Worm (Caenorhabditis elegans) whole organism, L2 larva: Measurements from ENCODE around the gene B0365.9.

Experiments used
- C34F6.9 ChIP-seq: fragments of 150-350 bp; optimal IDR thresholded peaks from 2 replicates; lab custom pipeline; 2014; ENCODE audit warnings: missing biosample characterization, missing genetic modification characterization
- F13H6.1 ChIP-seq: sonication (generic microtip); optimal IDR thresholded peaks from 2 replicates; lab custom pipeline; 2016; ENCODE audit warnings: missing genetic modification characterization, missing compliant biosample characterization
- R02D3.7 ChIP-seq: fragments of 150-350 bp; optimal IDR thresholded peaks from 2 replicates; lab custom pipeline; 2014; ENCODE audit warnings: missing biosample characterization, missing genetic modification characterization
- Y55F3AM.14 ChIP-seq: fragments of 200-800 bp; sonication (Bioruptor generic); optimal IDR thresholded peaks from 2 replicates; lab custom pipeline; 2018; ENCODE audit warnings: mild to moderate bottlenecking, missing genetic modification characterization, missing compliant biosample characterization
- ZK546.5 ChIP-seq: sonication (generic microtip); optimal IDR thresholded peaks from 2 replicates; lab custom pipeline; 2017; ENCODE audit warnings: missing biosample characterization, missing genetic modification characterization
- aly-2 ChIP-seq: fragments of 150-350 bp; optimal IDR thresholded peaks from 2 replicates; lab custom pipeline; 2014; ENCODE audit warnings: missing biosample characterization, missing genetic modification characterization
- ama-1 ChIP-seq: fragments of 150-350 bp; optimal IDR thresholded peaks from 2 replicates; lab custom pipeline; 2018; ENCODE audit warnings: inconsistent platforms
- blmp-1 ChIP-seq: sonication (generic microtip); optimal IDR thresholded peaks from 2 replicates; lab custom pipeline; 2017; ENCODE audit warnings: missing genetic modification characterization, mild to moderate bottlenecking, missing compliant biosample characterization, antibody characterized with exemption, moderate library complexity; ENCODE audit not compliant: insufficient read depth
- ceh-16 ChIP-seq: fragments of 150-350 bp; optimal IDR thresholded peaks from 2 replicates; lab custom pipeline; 2014; ENCODE audit warnings: missing biosample characterization, missing genetic modification characterization
- ceh-82 ChIP-seq: fragments of 150-350 bp; optimal IDR thresholded peaks from 2 replicates; lab custom pipeline; 2014; ENCODE audit warnings: missing biosample characterization, missing genetic modification characterization
- crh-2 ChIP-seq: sonication (generic microtip); optimal IDR thresholded peaks from 2 replicates; lab custom pipeline; 2017; ENCODE audit warnings: missing biosample characterization, missing genetic modification characterization
- dmd-4 ChIP-seq: sonication (generic microtip); optimal IDR thresholded peaks from 2 replicates; lab custom pipeline; 2017; ENCODE audit warnings: missing biosample characterization, missing genetic modification characterization
- egl-27 ChIP-seq: sonication (generic microtip); optimal IDR thresholded peaks from 3 replicates; lab custom pipeline; 2017; ENCODE audit warnings: missing biosample characterization, missing genetic modification reagents, missing genetic modification characterization
- elt-1 ChIP-seq: fragments of 150-350 bp; optimal IDR thresholded peaks from 2 replicates; lab custom pipeline; 2014; ENCODE audit warnings: missing biosample characterization, missing genetic modification characterization
- elt-3 ChIP-seq: sonication (generic microtip); optimal IDR thresholded peaks from 2 replicates; lab custom pipeline; 2017; ENCODE audit warnings: missing biosample characterization, missing genetic modification characterization
- fos-1 ChIP-seq: fragments of 150-350 bp; optimal IDR thresholded peaks from 2 replicates; lab custom pipeline; 2014; ENCODE audit warnings: missing biosample characterization, missing genetic modification characterization
- gmeb-1 ChIP-seq: fragments of 150-350 bp; optimal IDR thresholded peaks from 2 replicates; lab custom pipeline; 2014; ENCODE audit warnings: missing biosample characterization, missing genetic modification characterization
- lin-13 ChIP-seq: fragments of 150-350 bp; optimal IDR thresholded peaks from 2 replicates; lab custom pipeline; 2014; ENCODE audit warnings: missing biosample characterization, missing genetic modification reagents, missing genetic modification characterization
- lin-39 ChIP-seq: fragments of 150-350 bp; optimal IDR thresholded peaks from 2 replicates; lab custom pipeline; 2014; ENCODE audit warnings: missing biosample characterization, missing genetic modification reagents, missing genetic modification characterization
- lsy-2 ChIP-seq, 2 experiments: fragments of 150-350 bp in 1 of 2; sonication (generic microtip) in 1 of 2; optimal IDR thresholded peaks; 2 replicates each; lab custom pipeline; 2014 to 2017; ENCODE audit warnings: missing biosample characterization in 2 of 2, missing genetic modification characterization in 2 of 2
- mab-5 ChIP-seq: fragments of 150-350 bp; optimal IDR thresholded peaks from 2 replicates; lab custom pipeline; 2014; ENCODE audit warnings: missing biosample characterization, missing genetic modification characterization
- mbf-1 ChIP-seq: sonication (generic microtip); optimal IDR thresholded peaks from 2 replicates; lab custom pipeline; 2017; ENCODE audit warnings: missing biosample characterization, missing genetic modification characterization
- nhr-11 ChIP-seq: fragments of 150-350 bp; optimal IDR thresholded peaks from 2 replicates; lab custom pipeline; 2014; ENCODE audit warnings: missing biosample characterization, missing genetic modification characterization
- nhr-129 ChIP-seq: fragments of 150-350 bp; optimal IDR thresholded peaks from 2 replicates; lab custom pipeline; 2014; ENCODE audit warnings: missing biosample characterization, missing genetic modification characterization
- nhr-21 ChIP-seq: fragments of 150-350 bp; optimal IDR thresholded peaks from 2 replicates; lab custom pipeline; 2014; ENCODE audit warnings: missing biosample characterization, missing genetic modification characterization
- nhr-25 ChIP-seq: fragments of 150-350 bp; sonication (generic microtip); optimal IDR thresholded peaks from 3 replicates; lab custom pipeline; 2014; ENCODE audit warnings: missing biosample characterization, missing genetic modification characterization
- nhr-6 ChIP-seq: fragments of 150-350 bp; optimal IDR thresholded peaks from 2 replicates; lab custom pipeline; 2014; ENCODE audit warnings: missing biosample characterization, missing genetic modification characterization
- nhr-77 ChIP-seq: fragments of 150-350 bp; optimal IDR thresholded peaks from 2 replicates; lab custom pipeline; 2014; ENCODE audit warnings: missing biosample characterization, missing genetic modification characterization
- sem-4 ChIP-seq: fragments of 150-350 bp; optimal IDR thresholded peaks from 2 replicates; lab custom pipeline; 2014; ENCODE audit warnings: missing biosample characterization, missing genetic modification reagents, missing genetic modification characterization
- skn-1 ChIP-seq: sonication (generic microtip); optimal IDR thresholded peaks from 2 replicates; lab custom pipeline; 2017; ENCODE audit warnings: missing biosample characterization, missing genetic modification characterization
- sma-3 ChIP-seq: sonication (generic microtip); optimal IDR thresholded peaks from 2 replicates; lab custom pipeline; 2016; ENCODE audit warnings: missing genetic modification reagents, missing genetic modification characterization, missing compliant biosample characterization
- sma-9 ChIP-seq, 2 experiments: fragments of 150-350 bp in 1 of 2; sonication (generic microtip) in 1 of 2; optimal IDR thresholded peaks; 2 replicates each; lab custom pipeline; 2014 to 2016; ENCODE audit warnings: missing genetic modification characterization in 2 of 2, mild to moderate bottlenecking in 1 of 2, missing biosample characterization in 1 of 2, missing compliant biosample characterization in 1 of 2, missing genetic modification reagents in 1 of 2, moderate library complexity in 1 of 2
- snpc-4 ChIP-seq: fragments of 150-350 bp; optimal IDR thresholded peaks from 2 replicates; lab custom pipeline; 2014; ENCODE audit warnings: missing biosample characterization, missing genetic modification characterization
- unc-39 ChIP-seq: fragments of 150-350 bp; optimal IDR thresholded peaks from 2 replicates; lab custom pipeline; 2014; ENCODE audit warnings: missing biosample characterization, missing genetic modification characterization
- unc-55 ChIP-seq: fragments of 150-350 bp; sonication (generic microtip); optimal IDR thresholded peaks from 3 replicates; lab custom pipeline; 2014; ENCODE audit warnings: missing biosample characterization, missing genetic modification reagents, missing genetic modification characterization
- unc-62 ChIP-seq: fragments of 150-350 bp; optimal IDR thresholded peaks from 2 replicates; lab custom pipeline; 2014; ENCODE audit warnings: missing biosample characterization, missing genetic modification reagents, missing genetic modification characterization
- ztf-1 ChIP-seq: fragments of 200-800 bp; sonication (Bioruptor generic); conservative IDR thresholded peaks from 2 replicates; pipeline ENCODE4 v1.3.6; 2022; ENCODE audit warnings: missing genetic modification characterization, missing compliant biosample characterization
- ztf-11 ChIP-seq: sonication (generic microtip); optimal IDR thresholded peaks from 2 replicates; lab custom pipeline; 2017; ENCODE audit warnings: missing biosample characterization, missing genetic modification characterization
- ztf-4 ChIP-seq: fragments of 150-350 bp; optimal IDR thresholded peaks from 2 replicates; lab custom pipeline; 2014; ENCODE audit warnings: missing biosample characterization, missing genetic modification characterization

B0365.9 gene

DNA sequence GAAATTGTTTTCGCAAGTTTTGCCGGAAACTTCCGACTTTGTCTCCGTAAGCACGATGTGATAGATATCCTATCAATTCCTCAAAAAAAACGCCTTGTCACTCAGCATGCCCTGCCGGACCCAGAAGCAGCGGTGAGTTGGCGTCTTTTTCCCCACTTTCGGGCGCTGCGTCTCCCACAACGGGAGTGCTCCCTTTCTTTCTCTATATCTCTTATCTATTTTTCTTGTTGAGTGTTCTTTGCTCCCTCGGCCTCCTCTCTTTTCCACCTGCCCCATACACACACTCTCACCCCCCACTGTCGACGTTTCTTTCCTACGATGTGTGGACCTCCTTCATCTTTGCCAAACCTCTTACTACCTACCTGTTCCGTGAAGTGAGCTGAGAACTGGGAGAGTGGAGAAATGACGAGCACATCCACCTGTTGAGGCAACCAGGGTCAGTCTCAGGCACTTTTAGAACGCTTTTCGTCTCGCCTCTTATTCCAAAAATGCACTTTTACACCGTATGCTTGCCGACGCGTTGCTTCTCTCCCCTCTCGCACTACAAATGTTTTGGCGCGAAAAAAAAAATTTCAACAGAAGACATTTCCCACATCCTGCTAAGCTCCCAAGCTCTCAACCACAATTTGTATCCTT is 47.3 kb downstream of the B0365.9 start (continued):
- no peak for TF ChIP-seq blmp-1 (tag; lab: Kevin White, UChicago)
- TF ChIP-seq mbf-1 (tag; lab: Kevin White, UChicago), result no peak
- peak; percentile 30 for TF ChIP-seq unc-62
- no peak for TF ChIP-seq ztf-1
- peak; percentile 68 for TF ChIP-seq C34F6.9 (tag; lab: Kevin White, UChicago)
- TF ChIP-seq ceh-82, result peak; percentile 2
- no peak for TF ChIP-seq aly-2
- peak; percentile 51 for TF ChIP-seq sma-3 (GFP tag; lab: Kevin White, UChicago)
- TF ChIP-seq nhr-6 (tag; lab: Kevin White, UChicago), result no peak
- peak; percentile 61 for TF ChIP-seq ceh-16
- TF ChIP-seq elt-1 (tag; lab: Kevin White, UChicago), result no peak
- no peak for TF ChIP-seq ztf-11 (tag; lab: Kevin White, UChicago)
- TF ChIP-seq R02D3.7 (tag; lab: Kevin White, UChicago), result no peak
- no peak for TF ChIP-seq ZK546.5
- TF ChIP-seq ztf-4 (tag; lab: Kevin White, UChicago), result peak; percentile 75
- TF ChIP-seq egl-27 (tag; lab: Kevin White, UChicago), result peak; percentile 64
- TF ChIP-seq elt-3 (tag; lab: Kevin White, UChicago), result no peak
- TF ChIP-seq nhr-21 (tag; lab: Kevin White, UChicago), result peak; percentile 27
- TF ChIP-seq mab-5 (tag; lab: Kevin White, UChicago), result no peak
- no peak for TF ChIP-seq Y55F3AM.14 (GFP tag; lab: Kevin White, UChicago)

DNA sequence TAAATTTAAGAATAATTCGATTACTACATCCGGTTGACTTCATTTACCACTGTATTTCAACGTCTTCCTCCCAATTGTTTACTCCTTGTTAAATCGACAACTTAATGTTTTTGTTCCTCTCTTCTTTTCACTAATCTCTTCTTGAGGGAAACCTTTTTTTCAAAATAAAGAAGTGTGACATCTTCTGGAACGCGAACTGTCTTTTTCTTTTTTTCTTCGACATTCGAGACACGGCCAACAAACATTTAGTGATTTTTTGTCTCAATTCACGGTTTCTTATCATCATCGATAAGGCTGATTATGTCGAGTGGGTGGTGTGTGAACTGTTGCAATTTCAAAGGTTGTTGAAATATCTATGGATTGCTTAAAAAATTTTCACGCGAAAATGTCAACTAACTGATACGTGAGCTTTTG is 48.1 kb downstream of the B0365.9 start:
- TF ChIP-seq C34F6.9 (tag; lab: Kevin White, UChicago) (peak; percentile 1), ama-1 (peak; percentile 17), dmd-4 (tag; lab: Kevin White, UChicago) (no peak), nhr-21 (tag; lab: Kevin White, UChicago) (peak; percentile 35), sma-9 (GFP tag; optimal IDR thresholded peaks at IDR 0.05; lab: Kevin White, UChicago) (peak; percentile 59), sma-9 (tag; optimal IDR thresholded peaks at IDR 0.05; lab: Kevin White, UChicago) (no peak), unc-39 (tag; lab: Kevin White, UChicago) (no peak), fos-1 (tag; lab: Kevin White, UChicago) (peak; percentile 81), skn-1 (tag; lab: Kevin White, UChicago) (no peak), sma-3 (GFP tag; lab: Kevin White, UChicago) (peak; percentile 50), lin-13 (GFP tag; lab: Kevin White, UChicago) (peak; percentile 33), crh-2 (peak; percentile 72), nhr-129 (tag; lab: Kevin White, UChicago) (peak; percentile 39)
- TF ChIP-seq, all 48 proteins: peak for 9

ce11 chrV:13083751-13084672 is 49.4 kb downstream of the B0365.9 start:
- TF ChIP-seq F13H6.1 (no peak), mbf-1 (tag; lab: Kevin White, UChicago) (no peak), Y55F3AM.14 (GFP tag; lab: Kevin White, UChicago) (no peak), lsy-2 (tag; optimal IDR thresholded peaks at IDR 0.05; lab: Kevin White, UChicago) (peak in 1 of 2 experiments; percentile 28), mab-5 (tag; lab: Kevin White, UChicago) (no peak), unc-55 (no peak), nhr-25 (tag; lab: Kevin White, UChicago) (no peak), C34F6.9 (tag; lab: Kevin White, UChicago) (peak; percentile 53), sma-3 (GFP tag; lab: Kevin White, UChicago) (no peak), nhr-77 (no peak), sem-4 (tag; lab: Kevin White, UChicago) (no peak), ZK546.5 (no peak), snpc-4 (tag; lab: Kevin White, UChicago) (no peak), ama-1 (peak; percentile 47), nhr-6 (tag; lab: Kevin White, UChicago) (no peak), lin-39 (tag; lab: Kevin White, UChicago) (no peak), fos-1 (tag; lab: Kevin White, UChicago) (no peak), ztf-4 (tag; lab: Kevin White, UChicago) (no peak), nhr-11 (no peak), gmeb-1 (tag; lab: Kevin White, UChicago) (no peak), ceh-16 (no peak), nhr-129 (tag; lab: Kevin White, UChicago) (peak; percentile 41), elt-3 (tag; lab: Kevin White, UChicago) (no peak)
